Worm (Caenorhabditis elegans): ENCODE measurements around the gene C46G7.2.
A peak's percentile ranks its signal among the peaks of the same experiment; 100 is the strongest.

The C46G7.2 gene

DNA sequence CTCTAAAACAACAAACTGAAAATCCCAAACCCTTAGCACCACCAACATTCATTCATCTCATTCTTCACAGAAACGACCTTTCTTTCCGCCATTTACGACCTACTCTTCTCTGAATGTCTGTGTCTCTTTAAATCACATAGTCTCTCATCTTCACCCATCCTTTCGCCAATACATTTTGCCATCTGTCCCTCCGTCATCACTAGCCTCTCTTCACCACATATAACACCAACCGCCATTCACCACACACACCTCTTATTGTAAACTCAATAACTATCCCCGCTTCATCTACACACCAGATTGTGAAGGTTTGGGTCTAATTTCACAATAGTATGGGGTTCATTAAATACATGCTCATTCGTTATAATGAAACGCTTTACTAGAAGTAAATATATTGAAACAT is 44.5 kb upstream of the C46G7.2 start:
- TF ChIP-seq ceh-82 (tag; optimal IDR thresholded peaks at IDR 0.05), result no peak
- TF ChIP-seq elt-3 (tag; optimal IDR thresholded peaks at IDR 0.05), result no peak
- TF ChIP-seq nhr-23 (tag; optimal IDR thresholded peaks at IDR 0.05), result no peak
- no peak for TF ChIP-seq mbf-1 (tag; optimal IDR thresholded peaks at IDR 0.05)
- TF ChIP-seq blmp-1 (tag; optimal IDR thresholded peaks at IDR 0.05; ENCODE audit: insufficient read depth), result no peak
- TF ChIP-seq nhr-21 (tag; optimal IDR thresholded peaks at IDR 0.05), result no peak

DNA sequence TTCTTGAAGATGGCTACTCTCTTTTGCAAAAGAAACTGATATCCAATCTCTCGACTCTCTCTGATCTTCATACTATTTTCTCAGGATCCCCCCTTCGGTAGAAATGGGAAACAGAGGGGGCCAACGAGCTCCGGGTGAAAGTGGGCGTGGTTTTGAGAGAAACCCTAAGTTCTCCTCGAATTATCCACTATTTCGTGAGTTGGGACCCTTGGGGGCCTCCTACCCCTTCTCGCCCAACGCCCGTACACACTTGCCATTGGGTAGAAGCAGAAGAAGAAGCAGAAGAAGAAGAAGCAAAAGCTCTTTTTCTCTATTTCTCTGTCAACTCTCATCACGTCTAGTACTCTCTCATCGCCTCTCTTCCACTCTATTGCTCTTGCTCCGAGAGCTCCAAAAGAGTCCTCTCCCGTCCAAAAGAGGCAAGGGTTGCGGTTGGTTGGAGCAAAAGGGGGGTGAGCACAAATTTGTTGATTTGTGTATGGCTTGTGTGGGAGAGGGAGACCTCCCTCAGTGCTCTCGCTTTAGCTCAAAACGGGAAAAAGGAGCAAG is 41.0 kb upstream of the C46G7.2 start:
- TF ChIP-seq peb-1 (tag; optimal IDR thresholded peaks at IDR 0.05), result no peak
- TF ChIP-seq elt-3 (tag; optimal IDR thresholded peaks at IDR 0.05), result no peak
- no peak for TF ChIP-seq Y55F3AM.14 (GFP tag; optimal IDR thresholded peaks at IDR 0.05)
- peak; percentile 81 for TF ChIP-seq C34F6.9 (tag; optimal IDR thresholded peaks at IDR 0.05)
- no peak for TF ChIP-seq gmeb-1 (tag; optimal IDR thresholded peaks at IDR 0.05)
- peak in 1 of 2 experiments; percentile 37 for TF ChIP-seq mdl-1 (tag; optimal IDR thresholded peaks at IDR 0.05)
- TF ChIP-seq skn-1 (tag; optimal IDR thresholded peaks at IDR 0.05), result no peak
- TF ChIP-seq ama-1 (optimal IDR thresholded peaks at IDR 0.05), result no peak
- no peak for TF ChIP-seq blmp-1 (tag; optimal IDR thresholded peaks at IDR 0.05; ENCODE audit: insufficient read depth)
- TF ChIP-seq sma-9 (GFP tag; optimal IDR thresholded peaks at IDR 0.05), result peak; percentile 63
- no peak for TF ChIP-seq sma-9 (tag; optimal IDR thresholded peaks at IDR 0.05)
- no peak for TF ChIP-seq ZK546.5 (tag; optimal IDR thresholded peaks at IDR 0.05)
- TF ChIP-seq R02D3.7 (tag; optimal IDR thresholded peaks at IDR 0.05), result no peak
- peak; percentile 20 for TF ChIP-seq lin-39 (tag; optimal IDR thresholded peaks at IDR 0.05)
- TF ChIP-seq fos-1 (tag; optimal IDR thresholded peaks at IDR 0.05), result no peak
- peak; percentile 15 for TF ChIP-seq sem-4 (tag; optimal IDR thresholded peaks at IDR 0.05)
- no peak for TF ChIP-seq ztf-4 (tag; optimal IDR thresholded peaks at IDR 0.05)
- peak; percentile 46 for TF ChIP-seq lin-11 (tag; optimal IDR thresholded peaks at IDR 0.05)
- TF ChIP-seq nhr-237 (tag; optimal IDR thresholded peaks at IDR 0.05), result no peak
- TF ChIP-seq nhr-12 (tag; optimal IDR thresholded peaks at IDR 0.05), result no peak
- no peak for TF ChIP-seq unc-39 (tag; optimal IDR thresholded peaks at IDR 0.05)
- TF ChIP-seq F13H6.1 (tag; optimal IDR thresholded peaks at IDR 0.05), result peak; percentile 70
- TF ChIP-seq ztf-1 (GFP tag; conservative IDR thresholded peaks at IDR 0.05), result no peak
- no peak for TF ChIP-seq alr-1 (tag; optimal IDR thresholded peaks at IDR 0.05)
- TF ChIP-seq ztf-11 (tag; optimal IDR thresholded peaks at IDR 0.05), result no peak
- TF ChIP-seq nhr-10 (tag; optimal IDR thresholded peaks at IDR 0.05), result no peak
- TF ChIP-seq dmd-4 (tag; optimal IDR thresholded peaks at IDR 0.05), result no peak
- TF ChIP-seq elt-1 (tag; optimal IDR thresholded peaks at IDR 0.05), result no peak
- peak; percentile 9 for TF ChIP-seq snpc-4 (tag; optimal IDR thresholded peaks at IDR 0.05)
- peak; percentile 19 for TF ChIP-seq mab-5 (tag; optimal IDR thresholded peaks at IDR 0.05)
- TF ChIP-seq ceh-82 (tag; optimal IDR thresholded peaks at IDR 0.05), result no peak
- TF ChIP-seq nhr-25 (tag; optimal IDR thresholded peaks at IDR 0.05), result no peak
- TF ChIP-seq unc-62 (GFP tag; optimal IDR thresholded peaks at IDR 0.05), result no peak
- TF ChIP-seq zag-1 (tag; optimal IDR thresholded peaks at IDR 0.05), result peak; percentile 42
- TF ChIP-seq nhr-77 (tag; optimal IDR thresholded peaks at IDR 0.05), result no peak
- no peak for TF ChIP-seq aly-2 (tag; optimal IDR thresholded peaks at IDR 0.05)
- TF ChIP-seq lsy-2 (tag; optimal IDR thresholded peaks at IDR 0.05), result peak; percentile 41 to 43
- peak; percentile 24 for TF ChIP-seq crh-2 (tag; optimal IDR thresholded peaks at IDR 0.05)
- no peak for TF ChIP-seq nhr-23 (tag; optimal IDR thresholded peaks at IDR 0.05)
- no peak for TF ChIP-seq nhr-11 (tag; optimal IDR thresholded peaks at IDR 0.05)
- no peak for TF ChIP-seq nhr-21 (tag; optimal IDR thresholded peaks at IDR 0.05)
- TF ChIP-seq lin-13 (GFP tag; optimal IDR thresholded peaks at IDR 0.05), result no peak
- TF ChIP-seq unc-55 (GFP tag; optimal IDR thresholded peaks at IDR 0.05), result peak; percentile 72
- no peak for TF ChIP-seq ceh-16 (tag; optimal IDR thresholded peaks at IDR 0.05)
- TF ChIP-seq nhr-129 (tag; optimal IDR thresholded peaks at IDR 0.05), result peak; percentile 76
- TF ChIP-seq egl-27 (tag; optimal IDR thresholded peaks at IDR 0.05), result no peak
- no peak for TF ChIP-seq mbf-1 (tag; optimal IDR thresholded peaks at IDR 0.05)
- TF ChIP-seq nhr-6 (tag; optimal IDR thresholded peaks at IDR 0.05), result peak; percentile 25
- TF ChIP-seq sma-3 (GFP tag; optimal IDR thresholded peaks at IDR 0.05), result no peak
